Fruit fly (Drosophila melanogaster): ENCODE data around the gene CG31805.

The CG31805 gene

DNA sequence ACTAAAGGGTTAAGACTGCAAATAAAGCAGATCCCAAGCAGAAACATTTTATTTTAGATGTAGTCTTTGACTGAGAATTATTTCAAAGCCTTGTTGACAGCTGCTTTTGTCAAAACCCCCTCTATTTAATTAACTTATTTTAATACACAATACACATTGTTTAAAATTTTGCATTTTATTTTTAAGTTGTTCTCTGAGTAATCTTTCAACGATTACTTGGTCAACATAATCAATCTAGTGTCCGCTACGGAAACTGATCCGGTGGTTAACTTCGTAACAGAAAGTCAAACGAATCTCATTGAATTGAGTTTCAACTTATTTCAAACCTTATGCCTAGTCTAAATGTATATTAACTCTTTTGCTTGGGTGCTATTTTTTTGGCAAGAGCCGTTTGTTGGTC, at the start of gene CG31805:
Gene CG31805, minus strand, starts transcription at position 101 of the 400 bp plus-strand sequence.
- no peak for TF ChIP-seq noc (tag; optimal IDR thresholded peaks at IDR 0.05)

- TF ChIP-seq noc (tag; optimal IDR thresholded peaks at IDR 0.05): no peak
Measured at dm6 chr2L:16921825-16922224, 21.6 kb upstream of the CG31805 start.

DNA sequence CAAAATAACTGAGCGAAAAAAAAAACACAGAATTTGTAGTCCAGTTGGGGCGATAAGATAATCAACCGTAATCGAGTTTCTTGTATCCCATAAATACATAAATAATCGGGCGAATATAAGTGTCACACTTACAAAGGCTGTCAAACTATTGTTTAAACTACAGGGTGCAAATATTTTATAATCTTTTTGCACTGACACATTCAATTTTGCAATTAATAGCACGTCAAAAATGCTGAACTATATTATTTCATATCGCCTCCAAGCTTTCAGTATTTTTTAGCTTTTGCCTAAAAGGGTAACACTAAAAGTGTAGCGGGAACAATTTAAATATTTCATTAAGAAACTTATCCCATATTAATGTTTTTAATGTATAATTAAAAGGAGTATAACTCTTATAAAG, 9.9 kb upstream of the CG31805 start, which contains the start of gene ApepP:
Gene ApepP, minus strand, starts transcription at position 242 of the 400 bp plus-strand sequence.
- peak; percentile 92 for TF ChIP-seq noc (tag; optimal IDR thresholded peaks at IDR 0.05)

DNA sequence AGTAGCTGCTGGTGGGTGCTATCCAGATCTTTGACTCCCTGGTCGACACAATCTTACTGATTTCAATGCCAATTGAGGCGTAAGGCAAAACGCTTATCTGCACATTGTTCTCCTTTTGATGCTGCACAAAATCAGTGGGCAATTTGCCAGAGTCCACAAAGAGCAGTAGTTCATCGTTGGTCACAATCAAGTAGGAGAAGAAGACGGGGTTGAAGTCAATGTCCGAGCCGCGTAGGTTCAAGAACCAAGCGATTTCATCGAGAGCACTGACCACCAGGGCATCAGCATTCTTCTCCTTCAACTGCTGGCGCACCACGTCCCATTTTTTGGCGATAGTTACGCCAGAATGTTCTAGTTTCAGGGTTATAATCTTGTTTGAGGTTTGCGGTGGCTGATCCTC, 9.0 kb upstream of the CG31805 start:
- TF ChIP-seq noc (tag; optimal IDR thresholded peaks at IDR 0.05): no peak

dm6 chr2L:16902003-16902402, 1.7 kb upstream of the CG31805 start, which contains the start of gene CG12288:
Gene CG12288 (minus strand): TSS chr2L:16902218.
- TF ChIP-seq noc (tag; optimal IDR thresholded peaks at IDR 0.05): no peak

dm6 chr2L:16889608-16890007, 10.7 kb downstream of the CG31805 start, which contains the start of gene CG42556:
Gene CG42556 (plus strand): TSS chr2L:16889908.
- TF ChIP-seq noc (tag; optimal IDR thresholded peaks at IDR 0.05): no peak

DNA sequence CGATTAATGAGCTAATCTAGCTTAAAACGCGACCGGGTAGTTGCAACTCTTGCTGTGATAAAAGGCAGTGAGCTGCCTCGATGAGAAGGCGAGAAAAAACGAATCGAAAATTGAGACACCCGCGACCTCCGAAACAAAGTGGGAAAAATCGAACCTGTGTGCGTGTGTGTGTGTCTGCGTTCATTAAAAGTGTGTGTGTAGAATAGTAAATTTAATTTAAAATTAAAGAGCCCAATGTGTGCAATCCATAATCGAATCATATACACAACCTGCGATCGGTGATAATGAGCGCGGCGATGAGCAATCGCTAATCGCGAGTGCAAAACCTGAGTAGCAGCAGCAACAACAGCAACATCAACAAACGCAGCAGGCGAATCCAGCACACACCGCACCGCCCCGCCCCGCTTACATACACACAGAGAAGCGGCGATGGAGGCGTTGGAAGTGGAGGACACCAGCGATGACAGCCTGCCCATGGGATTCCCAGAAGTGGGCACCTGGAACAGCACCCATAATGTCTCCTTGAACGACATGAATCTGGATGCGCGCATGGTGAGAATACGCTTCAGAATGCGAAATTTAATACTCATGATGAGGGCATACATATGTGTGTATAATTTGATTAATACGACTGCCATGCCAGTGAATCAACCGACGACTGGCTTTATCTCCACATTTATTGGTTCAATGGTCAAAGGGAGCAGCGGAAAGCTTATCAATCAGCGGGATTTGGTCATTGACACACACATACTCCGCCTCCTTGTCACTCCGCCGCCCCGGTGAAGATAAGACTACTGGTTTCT, 11.5 kb downstream of the CG31805 start:
- TF ChIP-seq noc (tag; optimal IDR thresholded peaks at IDR 0.05): peak; percentile 51

DNA sequence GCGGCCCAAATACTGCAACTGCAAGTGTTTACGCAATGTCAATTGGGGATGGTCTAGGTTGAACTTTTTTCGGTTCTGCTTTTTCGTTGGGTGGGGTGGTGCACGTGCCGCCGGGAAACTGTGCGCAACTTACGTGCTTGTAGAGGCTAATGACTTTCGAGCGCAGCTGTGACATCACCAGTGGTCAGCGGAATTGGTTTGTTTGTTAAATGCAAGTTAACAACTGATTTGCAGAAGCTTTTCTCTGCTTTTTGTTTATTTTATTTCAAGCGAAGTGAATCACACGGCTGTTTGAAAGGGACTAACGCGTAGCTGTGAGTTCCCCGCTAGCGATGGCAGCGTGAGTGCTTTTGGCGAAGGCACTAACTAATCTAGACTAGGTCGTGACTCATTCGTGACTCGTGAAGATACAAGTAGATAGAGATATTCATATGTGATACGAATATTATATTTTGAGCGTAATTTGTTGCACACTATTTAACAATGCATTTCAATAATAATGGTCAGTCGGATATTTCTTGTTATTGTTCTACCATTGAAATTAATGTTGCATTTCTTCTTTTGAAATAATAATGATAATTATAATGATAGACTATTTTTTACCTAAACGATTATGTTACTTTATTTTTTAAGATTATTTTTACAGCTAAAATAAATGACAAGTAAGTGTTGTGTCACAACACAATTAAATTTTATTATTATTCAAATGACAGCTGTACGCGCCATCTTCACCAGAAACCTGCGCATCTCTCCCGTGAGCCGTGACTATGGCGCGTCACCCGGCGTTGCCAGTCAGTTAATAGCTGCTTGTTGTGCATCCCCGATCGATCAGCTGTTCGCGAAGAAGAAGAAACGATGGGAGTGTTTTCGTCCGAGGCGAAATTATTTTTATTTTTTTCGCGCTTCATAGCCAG, 12.4 kb downstream of the CG31805 start, which contains the start of the genes osi and tweek:
Gene osi, minus strand, starts transcription at position 307 of the 914 bp plus-strand sequence.
Gene tweek, plus strand, starts transcription at position 831 of the 914 bp plus-strand sequence.
- TF ChIP-seq noc (tag; optimal IDR thresholded peaks at IDR 0.05): peak; percentile 53

- TF ChIP-seq noc (tag; optimal IDR thresholded peaks at IDR 0.05): peak; percentile 44
Measured at dm6 chr2L:16886459-16886858, 13.8 kb downstream of the CG31805 start.

DNA sequence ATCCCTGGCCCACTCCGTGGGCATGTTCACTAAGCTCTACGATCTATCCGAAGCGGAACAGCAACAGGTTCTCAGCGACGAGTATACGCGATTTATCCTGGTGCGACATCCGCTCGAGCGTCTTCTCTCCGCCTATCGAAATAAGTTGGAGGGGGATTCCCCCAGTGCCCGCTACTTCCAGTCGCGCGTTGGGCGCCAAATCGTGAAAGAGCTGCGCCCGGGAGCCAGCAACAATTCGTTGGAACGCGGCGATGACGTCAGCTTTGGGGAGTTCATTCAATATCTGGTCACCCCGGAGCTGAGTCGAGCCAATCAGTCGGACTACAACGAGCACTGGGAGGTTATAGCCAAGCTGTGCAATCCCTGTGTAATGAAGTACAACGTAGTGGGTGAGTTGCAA, 14.9 kb downstream of the CG31805 start:
- no peak for TF ChIP-seq noc (tag; optimal IDR thresholded peaks at IDR 0.05)

dm6 chr2L:16884702-16885101, 15.6 kb downstream of the CG31805 start:
- TF ChIP-seq noc (tag; optimal IDR thresholded peaks at IDR 0.05): no peak

DNA sequence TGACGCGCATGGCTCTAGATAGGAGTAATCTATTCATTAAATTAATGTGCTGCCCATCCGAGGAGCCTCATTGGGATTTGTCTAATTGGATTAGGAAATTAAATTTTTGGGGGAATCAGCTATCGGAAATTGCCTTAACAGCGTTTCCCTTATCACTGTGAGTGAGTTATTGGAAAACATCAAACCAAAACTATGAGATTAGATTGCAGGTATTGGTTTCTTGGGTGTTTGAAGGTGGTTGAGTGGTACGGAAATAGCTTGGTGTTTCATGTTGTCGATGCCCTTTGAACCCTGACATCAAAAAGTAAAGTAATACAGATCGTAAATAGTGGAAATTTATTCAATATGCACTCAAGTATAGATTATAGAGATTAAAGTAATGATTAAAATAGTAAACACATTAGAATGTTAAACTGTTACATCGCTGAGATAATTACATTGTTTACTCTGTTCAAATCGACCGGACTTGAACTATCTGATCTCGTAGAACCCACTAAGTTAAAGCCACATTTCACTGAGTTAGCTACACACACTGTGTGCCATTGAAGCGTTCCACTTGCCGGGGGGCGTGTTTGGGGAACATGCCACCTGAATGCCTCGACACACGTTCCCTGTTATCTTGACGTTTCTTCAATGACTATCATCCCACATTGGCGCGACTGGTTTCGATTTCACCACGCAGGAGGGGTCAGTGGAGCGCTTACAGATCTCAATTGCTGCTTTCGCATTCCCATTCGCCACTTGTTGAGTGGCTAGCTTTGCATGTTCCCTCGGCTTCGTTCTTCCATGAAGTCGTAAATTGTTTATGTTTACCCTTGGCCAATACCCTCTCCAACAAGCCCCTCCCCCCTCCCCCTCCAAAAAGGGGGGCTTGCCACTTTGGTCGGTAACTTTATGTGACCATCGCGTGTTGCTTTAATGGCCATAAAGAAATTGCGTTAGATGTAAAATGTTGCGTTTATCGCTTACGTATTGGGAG, 17.1 kb downstream of the CG31805 start:
- no peak for TF ChIP-seq noc (tag; optimal IDR thresholded peaks at IDR 0.05)

dm6 chr2L:16882372-16882771, 17.9 kb downstream of the CG31805 start:
- no peak for TF ChIP-seq noc (tag; optimal IDR thresholded peaks at IDR 0.05)

DNA sequence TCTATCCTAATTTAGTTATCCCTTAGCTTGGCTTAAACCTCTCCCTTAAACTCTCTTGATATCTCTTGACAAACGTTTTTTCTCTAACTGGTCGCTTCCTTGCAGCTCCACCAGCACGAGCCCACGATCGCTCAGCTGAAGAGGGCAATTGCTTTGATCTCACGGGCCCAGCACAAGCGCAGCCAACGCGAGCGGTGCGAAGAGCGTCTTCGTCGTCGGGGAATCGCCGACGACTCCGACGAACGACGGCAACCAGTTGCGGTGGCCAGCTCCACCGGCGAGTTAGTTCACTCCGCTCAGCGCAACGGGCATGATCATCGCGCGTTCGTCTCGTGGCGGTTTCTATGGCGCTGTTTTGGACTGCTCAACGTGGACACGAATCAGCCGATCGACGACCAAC, 19.3 kb downstream of the CG31805 start:
- TF ChIP-seq noc (tag; optimal IDR thresholded peaks at IDR 0.05): peak; percentile 5

DNA sequence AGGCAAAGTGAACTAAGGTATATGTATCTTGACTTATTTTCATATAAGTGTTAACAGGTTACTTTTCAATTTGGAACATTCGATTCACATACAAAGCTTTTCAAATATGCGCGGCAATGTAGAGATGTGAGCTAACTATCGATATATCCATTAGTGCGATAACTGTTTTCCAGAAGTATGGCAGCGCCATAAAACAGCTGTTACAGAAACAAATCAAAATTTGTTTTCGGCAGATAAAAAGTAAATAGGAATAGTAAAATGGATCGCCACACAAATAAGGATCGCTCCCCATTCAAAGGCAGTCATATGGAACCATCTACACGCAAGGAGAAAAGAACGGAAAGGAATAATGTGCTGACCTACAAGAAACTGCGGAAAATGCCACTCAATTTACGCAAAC, 21.0 kb downstream of the CG31805 start, which contains the start of the genes CG32832, CG31743 and CG34313:
Gene CG32832, minus strand, starts transcription at position 3 of the 400 bp plus-strand sequence.
Gene CG31743, plus strand, starts transcription at position 230 of the 400 bp plus-strand sequence.
Gene CG34313, plus strand, starts transcription at position 230 of the 400 bp plus-strand sequence.
- no peak for TF ChIP-seq noc (tag; optimal IDR thresholded peaks at IDR 0.05)

Measured in whole organism, larva.